Worm (Caenorhabditis elegans) whole organism, L4 larva: Measurements from ENCODE around the gene T12B5.14.

Experiments
- F26F4.8 ChIP-seq: fragments of 200-800 bp; sonication (Bioruptor generic); conservative IDR thresholded peaks from 2 replicates; pipeline ENCODE4 v1.3.6; 2022; ENCODE audit warnings: missing genetic modification characterization, missing compliant biosample characterization
- F37D6.2 ChIP-seq: sonication (generic microtip); optimal IDR thresholded peaks from 2 replicates; lab custom pipeline; 2016; ENCODE audit warnings: mild to moderate bottlenecking, missing genetic modification characterization, missing compliant biosample characterization
- F49E8.2 ChIP-seq: sonication (generic microtip); optimal IDR thresholded peaks from 2 replicates; lab custom pipeline; 2016; ENCODE audit warnings: missing compliant biosample characterization, mild to moderate bottlenecking, missing genetic modification characterization, borderline replicate concordance
- T20F7.1 ChIP-seq: fragments of 200-800 bp; sonication (Bioruptor generic); optimal IDR thresholded peaks from 2 replicates; lab custom pipeline; 2018; ENCODE audit warnings: mild to moderate bottlenecking, missing genetic modification characterization, missing compliant biosample characterization
- T26A8.4 ChIP-seq: fragments of 200-800 bp; sonication (Bioruptor generic); IDR thresholded peaks from 2 replicates; pipeline ENCODE4 v1.3.6; 2022; ENCODE audit warnings: missing genetic modification characterization, missing compliant biosample characterization
- ZK337.2 ChIP-seq: fragments of 200-800 bp; sonication (Bioruptor generic); IDR thresholded peaks from 2 replicates; pipeline ENCODE4 v1.3.6; 2022; ENCODE audit warnings: missing genetic modification reagents, missing genetic modification characterization, missing compliant biosample characterization
- aha-1 ChIP-seq: fragments of 150-350 bp; peaks from one replicate; lab custom pipeline; 2014; ENCODE audit warnings: missing biosample characterization, missing genetic modification characterization
- ama-1 ChIP-seq: fragments of 150-350 bp; optimal IDR thresholded peaks from 2 replicates; lab custom pipeline; 2014; ENCODE audit warnings: inconsistent platforms, mixed read lengths
- attf-4 ChIP-seq: sonication (generic microtip); optimal IDR thresholded peaks from 3 replicates; lab custom pipeline; 2017; ENCODE audit warnings: missing biosample characterization, missing genetic modification characterization
- ceh-62 ChIP-seq: sonication (generic microtip); optimal IDR thresholded peaks from 2 replicates; lab custom pipeline; 2017; ENCODE audit warnings: missing biosample characterization, missing genetic modification characterization
- ceh-82 ChIP-seq: sonication (generic microtip); optimal IDR thresholded peaks from 2 replicates; lab custom pipeline; 2017; ENCODE audit warnings: missing biosample characterization, missing genetic modification characterization
- cey-2 ChIP-seq: sonication (generic microtip); optimal IDR thresholded peaks from 3 replicates; lab custom pipeline; 2017; ENCODE audit warnings: missing genetic modification characterization, mild to moderate bottlenecking, missing compliant biosample characterization, antibody characterized with exemption, borderline replicate concordance; ENCODE audit not compliant: insufficient read depth
- daf-12 ChIP-seq: fragments of 150-350 bp; optimal IDR thresholded peaks from 2 replicates; lab custom pipeline; 2014; ENCODE audit warnings: missing biosample characterization, missing genetic modification reagents, missing genetic modification characterization
- daf-19 ChIP-seq: fragments of 200-800 bp; sonication (Bioruptor generic); conservative IDR thresholded peaks from 2 replicates; pipeline ENCODE4 v1.3.6; 2022; ENCODE audit warnings: missing genetic modification characterization, missing compliant biosample characterization
- daf-8 ChIP-seq: fragments of 200-800 bp; sonication (Bioruptor generic); IDR thresholded peaks from 2 replicates; pipeline ENCODE4 v1.3.6; 2022; ENCODE audit warnings: missing genetic modification characterization, missing compliant biosample characterization
- dmd-6 ChIP-seq: fragments of 200-800 bp; sonication (Bioruptor generic); IDR thresholded peaks from 2 replicates; pipeline ENCODE4 v1.3.6; 2022; ENCODE audit warnings: missing genetic modification reagents, missing genetic modification characterization, missing compliant biosample characterization
- dmd-9 ChIP-seq: fragments of 200-800 bp; sonication (Bioruptor generic); IDR thresholded peaks from 2 replicates; pipeline ENCODE4 v1.3.6; 2022; ENCODE audit warnings: missing genetic modification reagents, missing genetic modification characterization, missing compliant biosample characterization
- dpl-1 ChIP-seq: fragments of 150-350 bp; optimal IDR thresholded peaks from 2 replicates; lab custom pipeline; 2014; ENCODE audit warnings: missing biosample characterization, missing genetic modification reagents, missing genetic modification characterization
- dve-1 ChIP-seq: sonication (generic microtip); optimal IDR thresholded peaks from 2 replicates; lab custom pipeline; 2017; ENCODE audit warnings: antibody characterized with exemption, mild to moderate bottlenecking, missing genetic modification characterization, missing compliant biosample characterization; ENCODE audit not compliant: insufficient read depth
- fkh-10 ChIP-seq: fragments of 150-350 bp; optimal IDR thresholded peaks from 2 replicates; lab custom pipeline; 2014; ENCODE audit warnings: missing biosample characterization, missing genetic modification reagents, missing genetic modification characterization
- hlh-30 ChIP-seq: sonication (generic microtip); optimal IDR thresholded peaks from 2 replicates; lab custom pipeline; 2017; ENCODE audit warnings: antibody characterized with exemption, mild to moderate bottlenecking, missing genetic modification characterization, missing compliant biosample characterization; ENCODE audit not compliant: insufficient read depth
- lim-7 ChIP-seq: fragments of 200-800 bp; sonication (Bioruptor generic); IDR thresholded peaks from 2 replicates; pipeline ENCODE4 v1.3.6; 2022; ENCODE audit warnings: missing genetic modification characterization, missing compliant biosample characterization
- lin-1 ChIP-seq: fragments of 200-800 bp; sonication (Bioruptor generic); IDR thresholded peaks from 2 replicates; pipeline ENCODE4 v1.3.6; 2022; ENCODE audit warnings: missing genetic modification reagents, missing genetic modification characterization, missing compliant biosample characterization
- lin-15B ChIP-seq: fragments of 150-350 bp; sonication (generic microtip); optimal IDR thresholded peaks from 3 replicates; lab custom pipeline; 2014; ENCODE audit warnings: missing biosample characterization, missing genetic modification characterization
- lin-29 ChIP-seq: fragments of 200-800 bp; sonication (Bioruptor generic); IDR thresholded peaks from 2 replicates; pipeline ENCODE4 v1.3.6; 2022; ENCODE audit warnings: missing genetic modification reagents, missing genetic modification characterization, missing compliant biosample characterization
- lsy-2 ChIP-seq, 2 experiments: fragments of 150-350 bp in 1 of 2; sonication (generic microtip) in 1 of 2; optimal IDR thresholded peaks; 2 replicates each; lab custom pipeline; 2014 to 2017; ENCODE audit warnings: missing biosample characterization in 2 of 2, missing genetic modification characterization in 2 of 2
- madf-5 ChIP-seq, 2 experiments: fragments of 200-800 bp; sonication (Bioruptor generic); IDR thresholded peaks; 2 replicates each; pipeline ENCODE4 v1.3.6; 2022; ENCODE audit warnings: missing compliant biosample characterization in 2 of 2, missing genetic modification characterization in 2 of 2
- mdl-1 ChIP-seq, 2 experiments: fragments of 150-350 bp in 1 of 2; sonication (generic microtip) in 1 of 2; optimal IDR thresholded peaks; 2 replicates each; lab custom pipeline; 2014 to 2017; ENCODE audit warnings: missing biosample characterization in 2 of 2, missing genetic modification characterization in 2 of 2
- nhr-102 ChIP-seq: sonication (generic microtip); optimal IDR thresholded peaks from 2 replicates; lab custom pipeline; 2016; ENCODE audit warnings: mild to moderate bottlenecking, missing genetic modification characterization, moderate library complexity, missing compliant biosample characterization
- nhr-28 ChIP-seq: fragments of 150-350 bp; optimal IDR thresholded peaks from 2 replicates; lab custom pipeline; 2014; ENCODE audit warnings: missing biosample characterization, missing genetic modification characterization
- nhr-41 ChIP-seq: fragments of 200-800 bp; sonication (Bioruptor generic); IDR thresholded peaks from 2 replicates; pipeline ENCODE4 v1.3.6; 2022; ENCODE audit warnings: missing genetic modification reagents, missing genetic modification characterization, missing compliant biosample characterization
- nhr-42 ChIP-seq: fragments of 200-800 bp; sonication (Bioruptor generic); IDR thresholded peaks from 2 replicates; pipeline ENCODE4 v1.3.6; 2022; ENCODE audit warnings: missing genetic modification characterization, missing compliant biosample characterization
- nhr-77 ChIP-seq: fragments of 150-350 bp; optimal IDR thresholded peaks from 2 replicates; lab custom pipeline; 2014; ENCODE audit warnings: missing biosample characterization, missing genetic modification characterization
- php-3 ChIP-seq: fragments of 200-800 bp; sonication (Bioruptor generic); IDR thresholded peaks from 2 replicates; pipeline ENCODE4 v1.3.6; 2022; ENCODE audit warnings: missing genetic modification reagents, missing genetic modification characterization, missing compliant biosample characterization
- rbr-2 ChIP-seq: sonication (generic microtip); optimal IDR thresholded peaks from 2 replicates; lab custom pipeline; 2016; ENCODE audit warnings: missing genotype, missing genetic modification characterization, missing compliant biosample characterization
- set-16 ChIP-seq: fragments of 200-800 bp; sonication (Bioruptor generic); IDR thresholded peaks from 2 replicates; pipeline ENCODE4 v1.3.6; 2022; ENCODE audit warnings: missing genetic modification reagents, missing genetic modification characterization, missing compliant biosample characterization
- skn-1 ChIP-seq: fragments of 150-350 bp; optimal IDR thresholded peaks from 2 replicates; lab custom pipeline; 2014; ENCODE audit warnings: missing biosample characterization, missing genetic modification characterization
- snpc-4 ChIP-seq: fragments of 150-350 bp; optimal IDR thresholded peaks from 2 replicates; lab custom pipeline; 2014; ENCODE audit warnings: missing biosample characterization, missing genetic modification characterization
- unc-130 ChIP-seq: sonication (generic microtip); optimal IDR thresholded peaks from 2 replicates; lab custom pipeline; 2016; ENCODE audit warnings: missing genetic modification reagents, missing genetic modification characterization, missing compliant biosample characterization
- unc-62 ChIP-seq, 3 experiments: fragments of 150-350 bp in 1 of 3; sonication (generic microtip); optimal IDR thresholded peaks in 2 of 3; peaks in 1 of 3; 1 replicate in 1 of 3; 2 replicates in 2 of 3; lab custom pipeline; 2014 to 2017; ENCODE audit warnings: missing biosample characterization in 3 of 3, missing genetic modification characterization in 3 of 3, missing genetic modification reagents in 3 of 3, missing genotype in 1 of 3
- zfp-2 ChIP-seq: sonication (generic microtip); optimal IDR thresholded peaks from 2 replicates; lab custom pipeline; 2016; ENCODE audit warnings: mild to moderate bottlenecking, missing genetic modification characterization, missing compliant biosample characterization
- zfp-3 ChIP-seq: fragments of 200-800 bp; sonication (Bioruptor generic); conservative IDR thresholded peaks from 2 replicates; pipeline ENCODE4 v1.3.6; 2022; ENCODE audit warnings: missing genetic modification reagents, missing genetic modification characterization, missing compliant biosample characterization
- zip-2 ChIP-seq: fragments of 150-350 bp; optimal IDR thresholded peaks from 2 replicates; lab custom pipeline; 2014; ENCODE audit warnings: missing biosample characterization, missing genetic modification characterization
- ztf-11 ChIP-seq: fragments of 150-350 bp; optimal IDR thresholded peaks from 2 replicates; lab custom pipeline; 2014; ENCODE audit warnings: missing biosample characterization, missing genetic modification characterization

Gene T12B5.14

ce11 chrIII:946250-946725, 8.4 kb upstream of the T12B5.14 start, which contains the start of gene fbxa-60 (continued):
- no peak for TF ChIP-seq rbr-2 (tag; lab: Kevin White, UChicago)
- no peak for TF ChIP-seq lsy-2 (tag; optimal IDR thresholded peaks at IDR 0.05; lab: Kevin White, UChicago)
- no peak for TF ChIP-seq lin-29 (GFP tag; lab: Robert Waterston, UW)
- no peak for TF ChIP-seq madf-5 (GFP tag; IDR thresholded peaks at IDR 0.05; lab: Robert Waterston, UW)
- no peak for TF ChIP-seq ceh-62 (tag; lab: Kevin White, UChicago)
- no peak for TF ChIP-seq F37D6.2
- TF ChIP-seq ZK337.2, result no peak
- TF ChIP-seq F26F4.8, result no peak
- TF ChIP-seq daf-12 (tag; lab: Kevin White, UChicago), result no peak
- TF ChIP-seq nhr-28, result peak; percentile 61
- TF ChIP-seq dmd-6, result peak; percentile 95
- TF ChIP-seq lin-15B, result no peak
- TF ChIP-seq T26A8.4, result no peak
- no peak for TF ChIP-seq zfp-3 (GFP tag; lab: Robert Waterston, UW)
- TF ChIP-seq F49E8.2 (tag; lab: Kevin White, UChicago), result no peak
- TF ChIP-seq skn-1, result no peak
- no peak for TF ChIP-seq unc-130 (GFP tag; lab: Kevin White, UChicago)
- no peak for TF ChIP-seq fkh-10 (GFP tag; lab: Kevin White, UChicago)
- TF ChIP-seq snpc-4 (tag; lab: Kevin White, UChicago), result no peak
- TF ChIP-seq ama-1 (lab: Kevin White, UChicago), result no peak
- TF ChIP-seq unc-62 (GFP tag; optimal IDR thresholded peaks at IDR 0.05 in 1 of 2; lab: Kevin White, UChicago), result no peak
- TF ChIP-seq unc-62 (tag; optimal IDR thresholded peaks at IDR 0.05; lab: Kevin White, UChicago), result no peak
- TF ChIP-seq dmd-9, result no peak
- TF ChIP-seq nhr-102 (tag; lab: Kevin White, UChicago), result no peak
- TF ChIP-seq hlh-30 (tag; lab: Kevin White, UChicago), result peak; percentile 16
- TF ChIP-seq ceh-82 (tag; lab: Kevin White, UChicago), result no peak
- no peak for TF ChIP-seq nhr-41
- no peak for TF ChIP-seq attf-4 (tag; lab: Kevin White, UChicago)
- no peak for TF ChIP-seq mdl-1 (tag; optimal IDR thresholded peaks at IDR 0.05; lab: Kevin White, UChicago)
- peak; percentile 80 for TF ChIP-seq php-3 (GFP tag; lab: Robert Waterston, UW)
- peak; percentile 75 for TF ChIP-seq zip-2 (tag; lab: Kevin White, UChicago)
- TF ChIP-seq T20F7.1 (GFP tag; lab: Kevin White, UChicago), result peak; percentile 54
- TF ChIP-seq nhr-77, result peak; percentile 12
- no peak for TF ChIP-seq lim-7
- TF ChIP-seq lin-1, result peak; percentile 36; the same call in 1 of the 2 replicates

DNA sequence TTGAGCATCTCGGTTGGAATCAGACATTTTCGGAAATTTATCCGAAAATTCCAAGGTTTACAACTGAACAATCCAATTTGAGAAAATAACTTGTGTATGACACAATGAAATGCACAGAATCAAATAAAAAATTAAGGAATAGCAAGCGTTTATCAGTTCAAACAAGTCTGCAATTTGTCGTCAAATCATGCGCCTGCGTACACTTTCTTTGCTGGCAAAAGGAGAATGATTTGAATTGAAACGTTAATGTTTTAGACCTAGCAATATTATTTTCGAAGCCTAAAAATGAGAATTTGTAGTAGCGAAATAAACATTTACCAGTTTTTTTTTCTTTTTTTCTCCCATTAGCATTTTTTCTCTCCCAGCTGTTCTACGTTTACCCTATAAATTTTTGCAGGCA, 4.2 kb upstream of the T12B5.14 start, which contains the start of the genes fbxa-67 and fbxa-11:
Gene fbxa-67 (minus strand): TSS at position 199 of the 400 bp plus-strand sequence.
Gene fbxa-11 (plus strand): TSS at position 398 of the 400 bp plus-strand sequence.
- TF ChIP-seq T20F7.1 (GFP tag; lab: Kevin White, UChicago) (peak; percentile 25), dve-1 (tag; lab: Kevin White, UChicago) (peak; percentile 21), daf-19 (GFP tag; lab: Robert Waterston, UW) (no peak), cey-2 (tag; lab: Kevin White, UChicago) (no peak), dpl-1 (peak; percentile 51), F49E8.2 (tag; lab: Kevin White, UChicago) (no peak)

DNA sequence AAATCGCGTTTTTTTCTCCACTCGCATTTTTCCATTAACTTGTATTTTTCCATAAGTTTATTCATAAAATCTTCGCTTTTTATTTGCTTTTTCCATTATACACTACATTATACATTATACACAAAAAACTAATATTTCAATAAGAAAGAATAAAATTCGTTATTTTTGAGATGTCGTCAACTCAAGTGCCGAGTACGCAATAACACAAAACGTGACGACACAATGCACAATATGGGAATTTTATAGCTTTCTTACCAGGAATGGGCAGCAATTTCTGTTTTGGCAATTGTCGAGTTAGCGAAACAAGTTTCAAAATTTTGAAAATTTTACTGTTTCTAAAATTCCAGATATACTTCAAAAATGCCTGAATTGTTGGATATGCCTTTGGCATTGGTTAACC, 2.5 kb upstream of the T12B5.14 start, which contains the start of gene fbxa-10:
Gene fbxa-10 (plus strand): TSS at position 207 of the 400 bp plus-strand sequence.
- no peak for TF ChIP-seq fkh-10 (GFP tag; lab: Kevin White, UChicago)
- no peak for TF ChIP-seq daf-8 (GFP tag; lab: Robert Waterston, UW)
- no peak for TF ChIP-seq set-16 (GFP tag; lab: Robert Waterston, UW)
- TF ChIP-seq ztf-11 (tag; lab: Kevin White, UChicago), result no peak
- TF ChIP-seq aha-1 (tag; lab: Kevin White, UChicago), result no peak
- no peak for TF ChIP-seq zfp-2 (tag; lab: Kevin White, UChicago)
- TF ChIP-seq F49E8.2 (tag; lab: Kevin White, UChicago), result no peak
- no peak for TF ChIP-seq nhr-42 (GFP tag; lab: Robert Waterston, UW)
